Worm (Caenorhabditis elegans): ENCODE results near the gene rsp-5.

- TF ChIP-seq ama-1 (optimal IDR thresholded peaks at IDR 0.05) (no peak), egl-27 (tag; optimal IDR thresholded peaks at IDR 0.05) (no peak), nhr-77 (tag; optimal IDR thresholded peaks at IDR 0.05) (no peak), fkh-2 (tag; optimal IDR thresholded peaks at IDR 0.05) (no peak), pha-4 (tag; optimal IDR thresholded peaks at IDR 0.05) (no peak), elt-3 (tag; optimal IDR thresholded peaks at IDR 0.05) (no peak), unc-62 (GFP tag; optimal IDR thresholded peaks at IDR 0.05) (no peak), nhr-12 (tag; optimal IDR thresholded peaks at IDR 0.05) (no peak), ceh-28 (tag; optimal IDR thresholded peaks at IDR 0.05) (no peak), nhr-28 (tag; optimal IDR thresholded peaks at IDR 0.05) (no peak), hmg-11 (tag; optimal IDR thresholded peaks at IDR 0.05) (no peak)
Observed at ce11 chrII:6528629-6529028, 38.7 kb downstream of the rsp-5 start, which contains the start of gene C56E6.4.
